Worm (Caenorhabditis elegans) whole organism, L4/young adult: ENCODE measurements around the gene pepm-1.
A peak's percentile ranks its signal among the peaks of the same experiment; 100 is the strongest.

Source experiments
- W03F9.2 ChIP-seq: fragments of 150-350 bp; optimal IDR thresholded peaks from 2 replicates; lab custom pipeline; 2014; ENCODE audit warnings: missing biosample characterization, missing genetic modification characterization
- dao-5 ChIP-seq: sonication (generic microtip); optimal IDR thresholded peaks from 2 replicates; lab custom pipeline; 2016; ENCODE audit warnings: missing genotype, missing genetic modification characterization, moderate library complexity, missing compliant biosample characterization
- him-1 ChIP-seq: sonication (generic microtip); optimal IDR thresholded peaks from 2 replicates; lab custom pipeline; 2016; ENCODE audit warnings: missing genotype, missing genetic modification reagents, missing genetic modification characterization, missing compliant biosample characterization

Gene pepm-1

DNA sequence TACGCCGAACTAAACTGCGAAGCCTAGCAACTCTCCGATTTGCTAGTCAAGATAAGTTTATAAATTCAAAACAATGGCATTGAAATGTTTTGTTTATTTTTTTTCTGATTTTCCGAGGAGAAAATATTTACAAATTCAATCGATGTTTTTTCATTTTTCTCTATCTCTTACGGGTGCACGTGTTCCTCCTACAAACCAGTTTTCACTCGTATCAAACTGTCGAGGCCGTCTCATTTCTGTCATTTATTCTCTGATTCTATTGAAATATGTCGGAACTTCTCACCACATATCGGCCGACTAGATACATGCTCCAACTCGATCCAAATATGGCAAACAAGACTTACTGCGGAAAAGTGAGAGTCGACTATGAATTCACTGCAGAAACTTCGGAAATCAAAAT, 2.6 kb downstream of the pepm-1 start, which contains the start of gene F47B8.8:
Gene F47B8.8 (plus strand): TSS at position 257 of the 400 bp plus-strand sequence.
- TF ChIP-seq W03F9.2 (tag; lab: Kevin White, UChicago) (no peak), him-1 (tag; lab: Kevin White, UChicago) (no peak), dao-5 (tag; lab: Kevin White, UChicago) (no peak)

DNA sequence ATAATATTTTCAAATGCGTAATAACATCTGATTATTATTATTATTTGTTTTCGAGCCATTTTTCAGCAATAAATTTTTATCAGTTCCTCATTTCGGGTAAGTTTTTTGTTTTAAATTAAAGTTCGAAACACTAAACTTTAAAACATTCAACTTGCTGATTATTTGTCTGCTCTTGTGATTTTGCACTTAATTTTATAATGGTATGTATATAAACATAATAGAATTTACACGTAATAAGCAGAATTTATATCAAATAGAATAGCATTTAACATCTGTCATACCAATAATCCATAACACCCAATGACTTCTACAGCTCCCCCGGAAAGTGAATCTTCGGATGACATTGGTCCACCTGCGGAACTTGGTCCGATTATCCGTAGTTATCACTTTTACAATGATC, 4.2 kb downstream of the pepm-1 start, which contains the start of gene srm-4:
Gene srm-4 (plus strand): TSS at position 301 of the 400 bp plus-strand sequence.
- TF ChIP-seq W03F9.2 (tag; lab: Kevin White, UChicago): no peak
- TF ChIP-seq dao-5 (tag; lab: Kevin White, UChicago): no peak
- TF ChIP-seq him-1 (tag; lab: Kevin White, UChicago): no peak

DNA sequence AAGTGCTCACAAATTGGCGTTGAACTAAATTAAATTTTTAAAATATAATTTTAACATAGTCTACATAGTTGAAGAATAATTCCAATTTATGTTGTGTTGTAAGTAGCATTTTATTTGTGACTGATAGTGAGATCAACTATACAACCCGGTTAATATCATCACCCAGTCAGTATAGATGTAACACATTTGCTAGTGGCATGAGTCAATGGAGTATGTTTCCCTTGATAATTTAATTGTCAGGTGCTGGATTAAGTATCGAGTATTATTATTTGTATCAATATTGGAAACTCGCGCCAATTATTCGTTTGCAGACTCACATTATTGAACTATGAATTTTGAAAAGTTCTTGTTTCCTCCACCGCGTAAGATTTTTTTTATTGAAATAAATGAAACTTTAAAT, 6.0 kb downstream of the pepm-1 start, which contains the start of gene srm-5:
Gene srm-5 (plus strand): TSS at position 301 of the 400 bp plus-strand sequence.
- TF ChIP-seq dao-5 (tag; lab: Kevin White, UChicago): no peak
- no peak for TF ChIP-seq W03F9.2 (tag; lab: Kevin White, UChicago)
- TF ChIP-seq him-1 (tag; lab: Kevin White, UChicago): no peak

DNA sequence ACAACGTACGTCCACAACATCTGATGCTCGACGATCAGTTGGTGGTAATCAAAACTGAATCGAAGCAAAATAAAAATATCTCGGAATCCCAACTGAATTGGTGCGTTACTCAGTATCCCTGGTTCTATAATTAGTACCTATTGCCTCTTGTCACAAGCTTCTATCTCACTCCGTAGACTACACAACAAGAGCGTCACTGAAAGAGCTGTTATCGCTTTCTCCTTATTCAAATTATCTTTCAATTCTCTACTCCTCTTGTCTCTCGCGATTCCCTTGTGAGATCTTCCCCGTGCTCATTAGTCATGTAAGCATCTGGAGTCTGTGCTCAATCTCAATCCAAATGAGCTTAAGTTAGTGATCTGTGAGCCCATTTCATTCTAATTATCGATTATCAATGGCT, 7.7 kb downstream of the pepm-1 start, which contains the start of gene srm-6:
Gene srm-6 (plus strand): TSS at position 301 of the 400 bp plus-strand sequence.
- TF ChIP-seq him-1 (tag; lab: Kevin White, UChicago) (no peak), W03F9.2 (tag; lab: Kevin White, UChicago) (no peak)

DNA sequence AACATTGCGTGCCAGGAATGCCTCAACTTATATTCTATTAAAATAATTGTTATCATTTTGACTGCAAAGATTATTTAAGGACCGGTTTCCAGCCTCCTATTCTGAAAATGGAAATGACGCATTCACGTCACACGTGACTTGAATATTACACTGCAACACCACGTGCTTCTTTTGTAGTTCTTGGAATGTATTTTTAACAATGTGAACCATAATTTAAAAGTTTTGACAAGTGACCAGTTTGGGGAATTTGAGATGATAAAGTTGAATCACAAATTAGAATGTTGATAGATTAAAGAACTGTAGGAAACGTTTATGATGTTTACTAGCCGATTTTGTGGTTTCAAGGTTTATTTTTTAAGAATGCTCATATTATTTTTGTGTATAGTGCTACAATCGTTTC, 12.8 kb downstream of the pepm-1 start, which contains the start of gene F47B8.10:
Gene F47B8.10 (plus strand): TSS at position 301 of the 400 bp plus-strand sequence.
- TF ChIP-seq W03F9.2 (tag; lab: Kevin White, UChicago) (no peak), him-1 (tag; lab: Kevin White, UChicago) (no peak), dao-5 (tag; lab: Kevin White, UChicago) (no peak)

DNA sequence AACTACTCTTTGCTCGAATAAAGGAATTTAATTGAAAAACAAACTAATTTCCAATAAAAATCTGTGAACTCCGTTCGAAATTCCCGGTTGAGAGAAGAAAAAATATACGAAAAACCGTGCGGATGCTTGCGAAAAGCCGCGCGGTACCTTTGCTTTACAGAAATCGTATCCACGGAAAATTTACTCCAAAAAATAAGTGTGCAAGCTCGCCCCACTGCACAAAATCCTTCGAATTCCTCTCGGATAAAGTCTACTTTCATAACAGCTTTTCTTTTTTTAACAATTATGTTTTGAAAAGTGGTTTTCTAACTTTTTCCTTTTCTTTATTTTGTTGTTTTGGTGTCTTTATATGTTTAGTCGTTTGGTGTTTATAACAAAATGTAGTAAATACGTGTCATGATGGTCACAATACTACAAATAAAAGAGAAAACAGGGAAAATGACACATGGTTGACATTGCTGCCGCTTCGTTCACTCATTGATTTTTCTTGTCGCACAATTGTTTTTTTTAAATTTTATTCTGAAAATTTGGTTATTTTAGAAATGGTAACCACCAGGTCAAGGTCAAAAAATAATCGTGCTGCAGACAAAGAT, 18.4 kb downstream of the pepm-1 start, which contains the start of gene cept-2:
Gene cept-2 (plus strand): TSS at position 533 of the 593 bp plus-strand sequence.
- TF ChIP-seq him-1 (tag; lab: Kevin White, UChicago) (peak; percentile 59), dao-5 (tag; lab: Kevin White, UChicago) (no peak), W03F9.2 (tag; lab: Kevin White, UChicago) (peak; percentile 97)

DNA sequence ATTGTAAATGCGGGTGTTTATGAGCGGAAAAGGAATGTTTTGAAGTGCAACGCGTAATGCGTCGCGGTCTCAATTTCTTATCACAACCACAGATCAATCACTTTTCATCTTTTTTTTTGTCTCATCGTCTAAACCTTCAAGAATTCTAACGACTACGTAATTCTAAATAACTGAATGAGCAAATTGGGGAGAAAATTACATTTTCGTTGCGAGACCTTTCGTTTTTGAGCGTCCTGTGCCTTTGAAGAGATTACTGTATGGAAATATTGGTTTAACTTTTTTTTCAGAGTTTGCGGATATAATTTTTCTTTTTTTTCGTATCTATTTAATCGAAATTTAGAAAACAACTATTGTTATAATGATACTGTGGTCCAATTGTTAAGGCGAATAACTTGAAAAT, 21.6 kb downstream of the pepm-1 start:
- TF ChIP-seq him-1 (tag; lab: Kevin White, UChicago): no peak
- no peak for TF ChIP-seq dao-5 (tag; lab: Kevin White, UChicago)
- TF ChIP-seq W03F9.2 (tag; lab: Kevin White, UChicago): no peak

DNA sequence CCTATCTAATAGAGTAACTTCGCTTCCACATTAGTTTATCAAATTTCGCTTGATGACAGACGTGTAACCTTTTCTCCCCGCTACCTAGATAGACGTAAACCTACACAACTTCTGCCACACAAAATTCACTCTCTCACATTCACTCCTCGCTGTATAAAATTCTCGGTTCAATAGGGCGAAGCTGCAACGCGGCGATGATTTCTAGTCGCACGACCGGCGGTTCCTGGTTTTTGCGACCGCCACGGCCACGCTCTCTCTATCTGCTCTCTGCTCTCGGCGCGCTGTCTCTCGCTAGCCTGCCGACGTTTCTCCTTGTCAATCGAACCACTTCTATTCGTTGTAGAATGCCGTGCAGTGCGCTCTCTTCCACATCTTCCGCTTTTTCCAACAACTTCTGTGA, 22.0 kb downstream of the pepm-1 start:
- TF ChIP-seq dao-5 (tag; lab: Kevin White, UChicago): no peak
- TF ChIP-seq him-1 (tag; lab: Kevin White, UChicago): peak; percentile 50
- peak; percentile 67 for TF ChIP-seq W03F9.2 (tag; lab: Kevin White, UChicago)

DNA sequence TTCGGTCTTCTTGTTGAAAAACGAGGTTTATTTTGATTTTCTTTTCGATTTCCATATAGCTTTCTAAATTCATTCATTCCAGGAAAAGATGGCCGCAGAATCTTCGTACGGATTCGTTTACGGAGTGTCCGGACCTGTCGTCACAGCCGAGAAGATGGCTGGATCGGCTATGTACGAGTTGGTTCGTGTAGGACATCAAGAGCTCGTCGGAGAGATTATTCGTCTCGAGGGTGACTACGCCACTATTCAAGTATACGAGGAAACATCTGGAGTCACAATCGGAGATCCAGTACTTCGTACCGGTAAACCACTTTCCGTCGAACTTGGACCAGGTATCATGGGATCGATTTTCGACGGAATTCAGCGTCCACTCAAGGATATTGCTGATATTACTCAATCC, 22.7 kb downstream of the pepm-1 start, which contains the start of gene vha-13:
Gene vha-13 (plus strand): TSS at position 81 of the 400 bp plus-strand sequence.
- TF ChIP-seq dao-5 (tag; lab: Kevin White, UChicago) (no peak), him-1 (tag; lab: Kevin White, UChicago) (no peak), W03F9.2 (tag; lab: Kevin White, UChicago) (no peak)

DNA sequence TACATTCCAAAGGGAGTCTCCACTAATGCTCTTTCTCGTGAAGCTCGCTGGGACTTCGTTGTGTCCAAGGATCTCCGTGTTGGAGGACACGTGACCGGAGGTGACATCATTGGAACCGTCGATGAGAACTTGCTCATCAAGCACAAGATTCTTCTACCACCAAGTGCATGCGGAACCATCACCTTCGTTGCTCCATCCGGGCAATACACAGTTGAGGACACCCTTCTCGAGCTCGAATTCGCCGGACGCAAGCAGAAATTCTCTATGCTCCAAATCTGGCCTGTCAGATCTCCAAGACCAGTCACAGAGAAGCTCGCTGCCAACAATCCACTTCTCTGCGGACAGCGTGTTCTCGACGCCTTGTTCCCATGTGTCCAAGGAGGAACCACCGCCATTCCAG, 23.1 kb downstream of the pepm-1 start:
- no peak for TF ChIP-seq dao-5 (tag; lab: Kevin White, UChicago)
- TF ChIP-seq W03F9.2 (tag; lab: Kevin White, UChicago): no peak

DNA sequence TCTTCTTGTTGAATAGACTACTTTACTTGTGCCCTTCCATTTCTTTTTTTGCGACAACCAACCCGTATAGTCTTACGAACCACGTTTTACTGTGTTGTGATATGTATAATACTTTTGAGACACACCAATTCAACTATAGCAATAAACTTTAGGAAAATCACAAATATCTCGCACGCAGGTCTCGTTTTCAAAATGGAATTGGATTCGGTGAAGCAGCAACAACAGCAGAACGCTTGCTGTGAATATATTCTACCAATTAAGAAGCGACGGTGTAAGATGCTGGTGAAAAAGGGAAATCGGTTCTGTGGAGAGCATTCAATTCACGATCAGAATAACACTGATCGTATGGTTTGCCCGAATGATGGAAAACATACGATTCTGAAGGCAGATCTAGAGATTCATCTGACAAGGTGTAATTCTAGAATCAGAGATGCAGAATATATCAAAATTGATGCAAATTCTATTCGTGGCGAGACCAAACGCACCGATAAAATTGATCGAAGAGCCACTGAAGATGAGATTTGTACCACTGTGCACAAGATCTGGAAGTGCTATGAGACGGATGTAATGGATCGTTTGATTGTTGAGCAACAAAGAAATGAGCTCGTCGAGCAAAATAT, 25.5 kb downstream of the pepm-1 start, which contains the start of gene Y49A3A.3:
Gene Y49A3A.3 (plus strand): TSS at position 153 of the 620 bp plus-strand sequence.
- TF ChIP-seq him-1 (tag; lab: Kevin White, UChicago) (no peak), dao-5 (tag; lab: Kevin White, UChicago) (peak; percentile 71)

DNA sequence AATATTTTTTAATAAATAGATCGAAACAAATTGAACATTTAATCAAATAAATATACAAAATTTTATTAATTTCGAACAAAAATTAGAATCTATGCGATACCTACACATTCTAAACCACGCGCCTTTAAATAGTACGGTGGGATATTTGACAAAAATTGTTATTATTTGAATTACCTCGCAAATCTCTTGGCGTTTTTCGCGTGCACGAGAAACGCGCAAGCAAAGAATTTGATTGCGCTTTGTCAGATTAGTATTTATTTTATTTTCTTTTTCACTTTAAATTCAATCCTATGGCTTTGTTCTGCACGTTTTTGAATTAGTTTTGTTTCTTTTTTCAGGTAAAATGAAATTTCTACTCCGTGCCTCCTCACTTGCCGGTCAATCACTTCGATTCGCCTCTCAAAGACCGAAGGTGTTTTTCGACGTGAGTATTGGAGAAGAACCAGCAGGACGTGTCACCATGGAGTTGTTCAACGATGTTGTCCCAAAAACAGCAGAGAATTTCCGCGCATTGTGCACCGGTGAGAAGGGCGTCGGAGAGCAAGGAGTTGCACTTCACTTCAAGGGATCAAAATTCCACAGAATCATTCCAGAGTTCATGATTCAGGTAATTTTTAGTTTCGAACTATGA, 26.9 kb downstream of the pepm-1 start, which contains the start of gene cyn-1:
Gene cyn-1 (plus strand): TSS at position 339 of the 631 bp plus-strand sequence.
- TF ChIP-seq dao-5 (tag; lab: Kevin White, UChicago) (no peak), him-1 (tag; lab: Kevin White, UChicago) (peak; percentile 53), W03F9.2 (tag; lab: Kevin White, UChicago) (peak; percentile 89)

DNA sequence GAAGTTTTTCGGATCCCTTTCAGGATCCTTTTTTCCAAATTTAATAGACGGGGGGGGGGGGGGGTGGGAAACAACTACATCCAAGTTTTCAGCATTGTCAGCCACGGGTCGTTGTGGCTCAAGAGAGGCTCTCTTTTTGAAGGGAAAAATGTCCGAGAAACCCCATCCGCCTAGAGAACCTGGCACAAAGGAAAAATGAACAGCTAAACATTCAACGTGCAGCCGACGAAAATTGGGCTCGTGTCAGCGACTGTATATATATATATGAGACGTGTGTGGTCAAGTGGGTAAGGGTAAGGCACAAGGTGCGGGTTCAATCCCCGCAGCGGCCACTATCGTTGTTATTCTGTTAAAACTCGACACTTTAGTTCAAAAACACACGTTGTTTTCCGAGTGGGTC, 29.7 kb downstream of the pepm-1 start, which contains the start of gene Y49A3A.4:
Gene Y49A3A.4 (minus strand): TSS at position 314 of the 400 bp plus-strand sequence.
- TF ChIP-seq him-1 (tag; lab: Kevin White, UChicago): no peak
- no peak for TF ChIP-seq W03F9.2 (tag; lab: Kevin White, UChicago)
- no peak for TF ChIP-seq dao-5 (tag; lab: Kevin White, UChicago)
